Worm (Caenorhabditis elegans) whole organism, L3 larva: ENCODE results near the gene srsx-22.

Source experiments
- ama-1 ChIP-seq: fragments of 150-350 bp; optimal IDR thresholded peaks from 2 replicates; lab custom pipeline; 2018
- jun-1 ChIP-seq: fragments of 150-350 bp; optimal IDR thresholded peaks from 2 replicates; lab custom pipeline; 2014; ENCODE audit warnings: missing biosample characterization, missing genetic modification reagents, missing genetic modification characterization
- nfya-1 ChIP-seq: sonication (generic microtip); optimal IDR thresholded peaks from 2 replicates; lab custom pipeline; 2017; ENCODE audit warnings: missing genetic modification characterization, mild to moderate bottlenecking, missing compliant biosample characterization, antibody characterized with exemption, moderate library complexity; ENCODE audit not compliant: insufficient read depth
- nhr-67 ChIP-seq: fragments of 150-350 bp; optimal IDR thresholded peaks from 2 replicates; lab custom pipeline; 2014; ENCODE audit warnings: missing biosample characterization, missing genetic modification characterization
- sea-2 ChIP-seq: fragments of 150-350 bp; sonication (generic microtip); optimal IDR thresholded peaks from 4 replicates; lab custom pipeline; 2014; ENCODE audit warnings: missing biosample characterization, missing genetic modification reagents, missing genetic modification characterization
- snpc-4 ChIP-seq: fragments of 150-350 bp; optimal IDR thresholded peaks from 2 replicates; lab custom pipeline; 2014; ENCODE audit warnings: missing biosample characterization, missing genetic modification characterization
- tbx-2 ChIP-seq: sonication (generic microtip); optimal IDR thresholded peaks from 2 replicates; lab custom pipeline; 2016; ENCODE audit warnings: mild to moderate bottlenecking, missing genetic modification characterization, missing compliant biosample characterization
- unc-62 ChIP-seq: fragments of 150-350 bp; sonication (generic microtip); optimal IDR thresholded peaks from 4 replicates; lab custom pipeline; 2014; ENCODE audit warnings: missing biosample characterization, missing genetic modification reagents, missing genetic modification characterization

- TF ChIP-seq snpc-4 (no peak), jun-1 (tag; lab: Kevin White, UChicago) (no peak), nfya-1 (no peak), nhr-67 (no peak), ama-1 (no peak), tbx-2 (tag; lab: Kevin White, UChicago) (no peak), unc-62 (GFP tag; lab: Kevin White, UChicago) (no peak), sea-2 (no peak)
These were observed 28.6 kb downstream of the srsx-22 start for ce11 chrV:8380076-8380475.
